Worm (Caenorhabditis elegans) whole organism, L1 larva: Measurements from ENCODE around the gene Y43D4A.2.

Source experiments
- elt-3 ChIP-seq, 6 experiments: fragments of 150-350 bp in 1 of 6; sonication (generic microtip); optimal IDR thresholded peaks; 2 replicates each; lab custom pipeline; 2017 to 2018; ENCODE audit warnings: missing biosample characterization in 6 of 6, missing genetic modification characterization in 6 of 6, inconsistent platforms in 1 of 6
- mep-1 ChIP-seq: fragments of 150-350 bp; optimal IDR thresholded peaks from 2 replicates; lab custom pipeline; 2014; ENCODE audit warnings: missing biosample characterization, missing genetic modification characterization
- ztf-11 ChIP-seq, 2 experiments: sonication (generic microtip); optimal IDR thresholded peaks; 2 replicates each; lab custom pipeline; 2016 to 2017; ENCODE audit warnings: missing genetic modification characterization in 2 of 2, missing biosample characterization in 1 of 2, missing compliant biosample characterization in 1 of 2

DNA sequence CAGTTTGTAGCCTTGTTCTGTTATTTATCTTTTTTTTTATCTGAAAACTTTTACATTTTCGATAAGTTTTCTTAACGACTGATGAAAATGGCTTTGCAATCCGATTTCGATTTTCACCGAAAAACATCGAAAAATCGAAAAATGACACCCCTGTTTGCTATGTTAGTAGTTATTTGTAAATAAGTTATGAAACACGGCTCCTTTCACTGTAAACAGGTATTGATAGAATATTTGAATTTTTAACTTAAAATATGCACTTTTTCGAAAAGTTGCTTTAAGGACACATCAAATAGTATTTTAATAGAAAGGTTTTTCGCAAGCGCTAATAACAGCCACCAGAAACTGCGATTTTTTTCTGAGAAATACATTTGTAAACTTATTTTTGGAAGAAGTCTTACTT is 59.2 kb downstream of the Y43D4A.2 start:
- TF ChIP-seq ztf-11 (tag; optimal IDR thresholded peaks at IDR 0.05; lab: Kevin White, UChicago), result no peak
- TF ChIP-seq mep-1 (tag; lab: Kevin White, UChicago), result no peak
- no peak for TF ChIP-seq elt-3 (tag; optimal IDR thresholded peaks at IDR 0.05; lab: Kevin White, UChicago)
